Worm (Caenorhabditis elegans) whole organism, mixed stage, embryonic: Measurements from ENCODE around the gene sulp-7.

Experiments used
- cnd-1 ChIP-seq: fragments of 200-800 bp; sonication (Bioruptor generic); optimal IDR thresholded peaks from 2 replicates; lab custom pipeline; 2018; ENCODE audit warnings: mild to moderate bottlenecking, missing genetic modification characterization, missing compliant biosample characterization
- elt-1 ChIP-seq: sonication (generic microtip); optimal IDR thresholded peaks from 2 replicates; lab custom pipeline; 2017; ENCODE audit warnings: missing genetic modification characterization, mild to moderate bottlenecking, missing compliant biosample characterization, antibody characterized with exemption, moderate library complexity, borderline replicate concordance; ENCODE audit not compliant: insufficient read depth
- elt-3 ChIP-seq: fragments of 150-350 bp; optimal IDR thresholded peaks from 2 replicates; lab custom pipeline; 2014; ENCODE audit warnings: missing biosample characterization, missing genetic modification characterization
- lin-32 ChIP-seq: fragments of 200-800 bp; sonication (Bioruptor generic); optimal IDR thresholded peaks from 2 replicates; lab custom pipeline; 2018; ENCODE audit warnings: mild to moderate bottlenecking, missing genetic modification characterization, missing compliant biosample characterization
- mab-5 ChIP-seq: fragments of 150-350 bp; optimal IDR thresholded peaks from 2 replicates; lab custom pipeline; 2014; ENCODE audit warnings: missing biosample characterization, missing genetic modification characterization
- mep-1 ChIP-seq: fragments of 150-350 bp; optimal IDR thresholded peaks from 2 replicates; lab custom pipeline; 2017; ENCODE audit warnings: missing biosample characterization, missing genetic modification reagents, missing genetic modification characterization, inconsistent platforms
- nhr-76 ChIP-seq: sonication (generic microtip); optimal IDR thresholded peaks from 2 replicates; lab custom pipeline; 2017; ENCODE audit warnings: missing biosample characterization, missing genetic modification characterization
- pha-4 ChIP-seq: fragments of 150-350 bp; optimal IDR thresholded peaks from 2 replicates; lab custom pipeline; 2018; ENCODE audit warnings: missing biosample characterization, missing genetic modification reagents, missing genetic modification characterization
- snpc-4 ChIP-seq: fragments of 150-350 bp; optimal IDR thresholded peaks from 2 replicates; lab custom pipeline; 2014; ENCODE audit warnings: missing biosample characterization, missing genetic modification characterization
- unc-62 ChIP-seq: fragments of 150-350 bp; optimal IDR thresholded peaks from 2 replicates; lab custom pipeline; 2014; ENCODE audit warnings: missing biosample characterization, missing genetic modification reagents, missing genetic modification characterization
- ztf-11 ChIP-seq: fragments of 150-350 bp; optimal IDR thresholded peaks from 2 replicates; lab custom pipeline; 2014; ENCODE audit warnings: missing biosample characterization, missing genetic modification characterization

DNA sequence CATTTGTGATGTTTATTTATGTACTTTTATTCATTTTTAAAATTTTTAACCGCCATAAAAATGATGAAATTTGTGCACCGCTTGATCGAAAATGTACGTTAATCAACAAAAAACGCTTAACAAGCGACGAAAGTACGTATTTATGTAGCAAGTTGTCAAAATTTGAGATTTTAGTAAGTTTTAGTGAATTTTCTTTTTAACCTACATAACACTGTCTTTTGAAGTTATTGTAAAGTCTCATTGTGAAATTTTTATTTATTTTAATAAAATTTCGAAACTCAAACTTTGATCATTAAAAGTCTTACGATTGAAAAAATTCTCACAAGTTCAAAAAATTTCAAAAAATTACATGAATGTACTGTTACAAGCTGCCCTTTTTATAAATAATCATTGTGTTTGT lies 16.9 kb downstream of the sulp-7 start:
- TF ChIP-seq unc-62 (GFP tag; lab: Kevin White, UChicago): no peak
- TF ChIP-seq mep-1 (tag; lab: Kevin White, UChicago): no peak
- TF ChIP-seq elt-3 (tag; lab: Kevin White, UChicago): no peak
- no peak for TF ChIP-seq ztf-11 (tag; lab: Kevin White, UChicago)
- TF ChIP-seq pha-4 (tag; lab: Kevin White, UChicago): no peak
- TF ChIP-seq snpc-4 (tag; lab: Kevin White, UChicago): no peak
- TF ChIP-seq nhr-76: no peak
- no peak for TF ChIP-seq mab-5 (tag; lab: Kevin White, UChicago)
- TF ChIP-seq elt-1 (tag; lab: Kevin White, UChicago): no peak
- TF ChIP-seq cnd-1: no peak
- no peak for TF ChIP-seq lin-32 (GFP tag; lab: Kevin White, UChicago)
